Worm (Caenorhabditis elegans) whole organism, young adult: ENCODE measurements around the gene glt-6.

Source experiments
- Y79H2A.3 ChIP-seq: fragments of 200-800 bp; sonication (Bioruptor generic); conservative IDR thresholded peaks from 2 replicates; pipeline ENCODE4 v1.3.6; 2022; ENCODE audit warnings: missing genetic modification reagents, missing genetic modification characterization, missing compliant biosample characterization
- mel-28 ChIP-seq: sonication (generic microtip); optimal IDR thresholded peaks from 2 replicates; lab custom pipeline; 2016; ENCODE audit warnings: borderline replicate concordance, mild to moderate bottlenecking, missing genetic modification characterization, missing compliant biosample characterization
- nfya-1 ChIP-seq: sonication (generic microtip); optimal IDR thresholded peaks from 2 replicates; lab custom pipeline; 2017; ENCODE audit warnings: antibody characterized with exemption, missing compliant biosample characterization, missing genetic modification characterization, borderline replicate concordance; ENCODE audit not compliant: insufficient read depth
- pha-4 ChIP-seq: fragments of 150-350 bp; sonication (generic microtip); optimal IDR thresholded peaks from 2 replicates; lab custom pipeline; 2014; ENCODE audit warnings: missing biosample characterization, missing genetic modification reagents, missing genetic modification characterization
- xnd-1 ChIP-seq: sonication (generic microtip); optimal IDR thresholded peaks from 2 replicates; lab custom pipeline; 2016; ENCODE audit warnings: missing genotype, missing genetic modification reagents, missing genetic modification characterization, missing compliant biosample characterization

ce11 chrIV:7499302-7499701 lies 4.1 kb upstream of the glt-6 start:
- no peak for TF ChIP-seq pha-4 (tag; lab: Kevin White, UChicago)
- no peak for TF ChIP-seq mel-28 (tag; lab: Kevin White, UChicago)
- TF ChIP-seq xnd-1: no peak
- TF ChIP-seq nfya-1 (tag; lab: Kevin White, UChicago): no peak
- TF ChIP-seq Y79H2A.3 (GFP tag; lab: Robert Waterston, UW): no peak
